Fruit fly (Drosophila melanogaster): ENCODE data around the gene eIF4E4.

Gene eIF4E4

DNA sequence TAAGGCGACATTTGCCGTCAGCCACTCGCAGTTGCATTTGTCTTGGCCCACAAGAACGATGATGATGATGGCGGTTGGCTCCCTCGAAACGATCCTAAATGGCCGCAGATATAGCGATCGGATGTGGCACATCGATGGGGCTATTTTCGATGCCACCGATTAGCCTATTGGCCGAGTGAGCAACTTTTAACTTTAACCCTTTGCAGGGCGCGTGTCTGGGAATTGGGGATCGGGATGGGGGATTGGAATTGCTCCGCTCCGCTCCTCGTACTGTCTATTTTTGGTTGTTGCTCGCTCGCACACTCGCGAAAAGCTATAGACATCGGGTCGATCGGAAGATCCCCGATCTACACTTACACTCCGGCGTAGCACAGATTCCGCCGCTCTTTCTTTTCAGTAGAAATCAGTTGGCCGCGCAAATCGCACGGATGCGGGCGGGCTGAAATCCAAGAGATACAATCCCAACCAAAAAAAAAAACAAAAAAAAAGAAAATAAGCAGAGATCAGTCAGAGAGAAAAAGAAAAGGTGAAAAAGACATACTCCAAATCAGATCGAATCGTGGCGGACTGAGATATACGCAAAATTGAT is 39.1 kb upstream of the eIF4E4 start, which contains the start of gene CG8519:
Gene CG8519, plus strand, starts transcription at position 393 of the 589 bp plus-strand sequence.
- 0 out of 3 replicates have a peak, but pooled peaks have one; percentile 6 for TF ChIP-seq zen2 (GFP tag; IDR thresholded peaks at IDR 0.05; ENCODE audit: partially characterized antibody)
- no peak for TF ChIP-seq CG12942 (GFP tag; optimal IDR thresholded peaks at IDR 0.05)
- TF ChIP-seq ci (GFP tag; IDR thresholded peaks at IDR 0.05): 0 out of 3 replicates have a peak, but pooled peaks have one; percentile 14
- TF ChIP-seq Kr (GFP tag; optimal IDR thresholded peaks at IDR 0.05): no peak
- 0 out of 2 replicates have a peak, but pooled peaks have one; percentile 46 for TF ChIP-seq rib (GFP tag; IDR thresholded peaks at IDR 0.05)
- TF ChIP-seq Opbp (GFP tag; IDR thresholded peaks at IDR 0.05; ENCODE audit: partially characterized antibody): 0 out of 3 replicates have a peak, but pooled peaks have one; percentile 6
- no peak for TF ChIP-seq CG17359 (tag; optimal IDR thresholded peaks at IDR 0.05)
- TF ChIP-seq Aef1 (GFP tag; IDR thresholded peaks at IDR 0.05): no peak
- peak in 1 of 2 experiments; percentile 14 for TF ChIP-seq Trl (optimal IDR thresholded peaks at IDR 0.05)
- TF ChIP-seq Trl (GFP tag; optimal IDR thresholded peaks at IDR 0.05): no peak
- TF ChIP-seq gro (GFP tag; optimal IDR thresholded peaks at IDR 0.05): no peak
- no peak for TF ChIP-seq CG30403 (GFP tag; optimal IDR thresholded peaks at IDR 0.05)
- TF ChIP-seq unpg (GFP tag; optimal IDR thresholded peaks at IDR 0.05): no peak
- TF ChIP-seq CG10543 (GFP tag; optimal IDR thresholded peaks at IDR 0.05): peak; percentile 27
- no peak for TF ChIP-seq HHEX (GFP tag; optimal IDR thresholded peaks at IDR 0.05)
- peak; percentile 36; the same call in 1 of the 2 replicates for TF ChIP-seq CG32772 (GFP tag; IDR thresholded peaks at IDR 0.05)
- no peak for TF ChIP-seq slp2 (GFP tag; optimal IDR thresholded peaks at IDR 0.05)
- TF ChIP-seq CG31224 (GFP tag; IDR thresholded peaks at IDR 0.05): no peak
- peak; percentile 35; the same call in 1 of the 2 replicates for TF ChIP-seq Drgx (GFP tag; IDR thresholded peaks at IDR 0.05)
- TF ChIP-seq H2.0 (GFP tag; IDR thresholded peaks at IDR 0.05): no peak
- peak in 1 of 2 experiments; percentile 85 for TF ChIP-seq Hr78 (GFP tag; optimal IDR thresholded peaks at IDR 0.05)
- peak; percentile 52 for TF ChIP-seq nau (GFP tag; optimal IDR thresholded peaks at IDR 0.05)
- TF ChIP-seq CG6175 (GFP tag; IDR thresholded peaks at IDR 0.05): 0 out of 3 replicates have a peak, but pooled peaks have one; percentile 29
- TF ChIP-seq so (GFP tag; IDR thresholded peaks at IDR 0.05): 0 out of 3 replicates have a peak, but pooled peaks have one; percentile 19
- no peak for TF ChIP-seq CG10267 (tag; optimal IDR thresholded peaks at IDR 0.05)
- TF ChIP-seq ewg (GFP tag; optimal IDR thresholded peaks at IDR 0.05): no peak
- TF ChIP-seq Deaf1 (tag; optimal IDR thresholded peaks at IDR 0.05): peak; percentile 82
- peak; percentile 98 for TF ChIP-seq CG12769 (tag; optimal IDR thresholded peaks at IDR 0.05)

DNA sequence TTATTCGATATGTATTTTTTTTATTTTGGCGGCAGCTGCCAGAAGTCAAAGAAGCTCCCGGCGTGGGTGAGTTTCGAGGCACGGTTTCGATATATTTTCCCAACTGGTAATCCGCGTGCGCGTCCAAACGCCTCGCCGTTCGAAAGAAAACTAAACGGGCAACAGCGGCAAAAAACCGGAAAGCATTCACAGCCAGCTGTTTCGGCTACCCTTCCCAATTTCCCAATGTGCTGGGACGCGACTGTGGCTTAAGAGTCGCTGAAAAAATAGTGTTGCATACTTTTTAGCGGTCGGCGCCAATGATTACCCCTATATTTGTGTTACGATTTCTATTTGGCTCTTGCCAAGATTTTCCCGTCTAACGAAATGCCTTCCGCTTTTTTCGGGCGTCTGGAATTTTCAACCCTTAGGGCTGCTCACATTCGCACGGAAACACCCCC is 37.9 kb upstream of the eIF4E4 start, which contains the start of gene SP1173:
Gene SP1173, minus strand, starts transcription at position 154 of the 440 bp plus-strand sequence.
- TF ChIP-seq scrt (GFP tag; optimal IDR thresholded peaks at IDR 0.05) (peak; percentile 45), klu (GFP tag; IDR thresholded peaks at IDR 0.05) (peak; percentile 72), CG18011 (GFP tag; optimal IDR thresholded peaks at IDR 0.05) (no peak), ac (GFP tag; optimal IDR thresholded peaks at IDR 0.05) (no peak), ewg (GFP tag; optimal IDR thresholded peaks at IDR 0.05) (peak; percentile 16), CG12071 (GFP tag; optimal IDR thresholded peaks at IDR 0.05) (peak; percentile 58), Eip74EF (GFP tag; optimal IDR thresholded peaks at IDR 0.05) (peak in 1 of 2 experiments; percentile 52), Adf1 (GFP tag; IDR thresholded peaks at IDR 0.05) (peak; percentile 55; the same call in 1 of the 2 replicates), CG1832 (GFP tag; optimal IDR thresholded peaks at IDR 0.05) (no peak), crp (GFP tag; optimal IDR thresholded peaks at IDR 0.05) (peak in 1 of 2 experiments; percentile 86), CG17829 (tag; optimal IDR thresholded peaks at IDR 0.05) (peak; percentile 15), CG17568 (GFP tag; optimal IDR thresholded peaks at IDR 0.05) (peak; percentile 27), lola (GFP tag; optimal IDR thresholded peaks at IDR 0.05) (peak in 1 of 3 experiments; percentile 68), unc-4 (GFP tag; IDR thresholded peaks at IDR 0.05; ENCODE audit: partially characterized antibody) (peak; percentile 54), CG6765 (GFP tag; optimal IDR thresholded peaks at IDR 0.05) (peak; percentile 57), nom (GFP tag; optimal IDR thresholded peaks at IDR 0.05) (peak; percentile 30), Lim3 (GFP tag; IDR thresholded peaks at IDR 0.05) (no peak), CG2875 (GFP tag; optimal IDR thresholded peaks at IDR 0.05) (no peak), CG18262 (tag; optimal IDR thresholded peaks at IDR 0.05) (no peak), nau (GFP tag; optimal IDR thresholded peaks at IDR 0.05) (peak; percentile 71), CG12769 (tag; optimal IDR thresholded peaks at IDR 0.05) (peak; percentile 82), dan (GFP tag; IDR thresholded peaks at IDR 0.05) (no peak)

Data from whole organism, embryonic.